Worm (Caenorhabditis elegans) whole organism, early embryonic: Measurements from ENCODE around the gene F38A5.22.

Source experiments
- B0310.2 ChIP-seq: sonication (generic microtip); optimal IDR thresholded peaks from 2 replicates; lab custom pipeline; 2016; ENCODE audit warnings: mild to moderate bottlenecking, missing genetic modification characterization, missing compliant biosample characterization
- F13C5.2 ChIP-seq: sonication (generic microtip); optimal IDR thresholded peaks from 2 replicates; lab custom pipeline; 2017; ENCODE audit warnings: mild to moderate bottlenecking, missing genetic modification characterization, inconsistent platforms, missing compliant biosample characterization
- aly-1 ChIP-seq: sonication (generic microtip); optimal IDR thresholded peaks from 2 replicates; lab custom pipeline; 2016; ENCODE audit warnings: missing genetic modification characterization, missing compliant biosample characterization
- ama-1 ChIP-seq: fragments of 150-350 bp; optimal IDR thresholded peaks from 2 replicates; lab custom pipeline; 2014
- ceh-13 ChIP-seq: fragments of 200-800 bp; sonication (Bioruptor generic); optimal IDR thresholded peaks from 2 replicates; lab custom pipeline; 2018; ENCODE audit warnings: mild to moderate bottlenecking, missing genetic modification characterization, missing compliant biosample characterization
- ceh-36 ChIP-seq: sonication (generic microtip); optimal IDR thresholded peaks from 2 replicates; lab custom pipeline; 2016; ENCODE audit warnings: missing genetic modification characterization, inconsistent platforms, missing compliant biosample characterization
- ets-7 ChIP-seq: sonication (generic microtip); optimal IDR thresholded peaks from 2 replicates; lab custom pipeline; 2016; ENCODE audit warnings: missing genotype, missing genetic modification characterization, missing compliant biosample characterization
- flt-1 ChIP-seq: fragments of 200-800 bp; sonication (Bioruptor generic); IDR thresholded peaks from 2 replicates; pipeline ENCODE4 v1.3.6; 2022; ENCODE audit warnings: missing genetic modification characterization, missing compliant biosample characterization
- hmbx-1 ChIP-seq: sonication (generic microtip); optimal IDR thresholded peaks from 2 replicates; lab custom pipeline; 2016; ENCODE audit warnings: mild to moderate bottlenecking, missing genetic modification characterization, missing compliant biosample characterization
- hmg-4 ChIP-seq: fragments of 200-800 bp; sonication (Bioruptor generic); optimal IDR thresholded peaks from 2 replicates; lab custom pipeline; 2018; ENCODE audit warnings: mild to moderate bottlenecking, missing genetic modification characterization, missing compliant biosample characterization
- hnd-1 ChIP-seq: sonication (generic microtip); optimal IDR thresholded peaks from 2 replicates; lab custom pipeline; 2016; ENCODE audit warnings: missing genetic modification characterization, missing compliant biosample characterization
- pes-1 ChIP-seq: fragments of 200-800 bp; sonication (Bioruptor generic); IDR thresholded peaks from 2 replicates; pipeline ENCODE4 v1.3.6; 2022; ENCODE audit warnings: missing genetic modification reagents, missing genetic modification characterization, missing compliant biosample characterization
- scrt-1 ChIP-seq: fragments of 200-800 bp; sonication (Bioruptor generic); IDR thresholded peaks from 2 replicates; pipeline ENCODE4 v1.3.6; 2022; ENCODE audit warnings: missing genetic modification characterization, missing compliant biosample characterization
- sea-1 ChIP-seq: fragments of 200-800 bp; sonication (Bioruptor generic); conservative IDR thresholded peaks from 2 replicates; pipeline ENCODE4 v1.3.6; 2022; ENCODE audit warnings: missing genetic modification characterization, missing compliant biosample characterization
- tbx-11 ChIP-seq: fragments of 200-800 bp; sonication (Bioruptor generic); IDR thresholded peaks from 2 replicates; pipeline ENCODE4 v1.3.6; 2022; ENCODE audit warnings: missing genetic modification characterization, missing compliant biosample characterization
- tbx-37 ChIP-seq: fragments of 200-800 bp; sonication (Bioruptor generic); conservative IDR thresholded peaks from 2 replicates; pipeline ENCODE4 v1.3.6; 2022; ENCODE audit warnings: missing genetic modification reagents, missing genetic modification characterization, missing compliant biosample characterization
- tra-4 ChIP-seq: sonication (generic microtip); optimal IDR thresholded peaks from 2 replicates; lab custom pipeline; 2017; ENCODE audit warnings: missing genetic modification characterization, missing compliant biosample characterization

The F38A5.22 gene

DNA sequence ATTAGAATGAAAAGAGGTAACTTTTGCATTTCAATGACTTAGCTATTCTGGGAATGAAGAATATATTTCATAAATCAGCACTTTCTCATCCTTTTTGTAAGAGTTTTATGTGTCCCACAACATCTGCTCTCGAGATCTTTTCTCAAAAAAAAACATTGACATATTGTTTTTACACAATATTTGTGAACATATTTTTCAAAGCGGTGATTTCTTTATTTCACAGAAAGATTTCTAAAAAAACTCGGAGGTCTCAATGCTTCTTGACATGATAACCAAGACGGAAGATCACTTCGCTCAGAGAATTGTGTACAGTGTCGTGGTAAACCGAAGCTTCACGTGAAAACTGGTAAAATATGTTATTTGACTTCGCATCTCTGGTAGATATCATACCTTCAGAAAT lies at the start of gene F38A5.22:
F38A5.22 (minus strand) TSS at position 29 of the 400 bp plus-strand sequence.
- no peak for TF ChIP-seq tbx-37 (GFP tag; lab: Robert Waterston, UW)
- no peak for TF ChIP-seq F13C5.2 (tag; lab: Kevin White, UChicago)
- TF ChIP-seq flt-1, result no peak
- no peak for TF ChIP-seq ceh-13 (GFP tag; lab: Kevin White, UChicago)
- TF ChIP-seq B0310.2, result no peak

- TF ChIP-seq ets-7 (tag; lab: Kevin White, UChicago) (no peak), hnd-1 (tag; lab: Kevin White, UChicago) (no peak), flt-1 (no peak), F13C5.2 (tag; lab: Kevin White, UChicago) (no peak), B0310.2 (no peak), tra-4 (tag; lab: Kevin White, UChicago) (no peak), tbx-37 (GFP tag; lab: Robert Waterston, UW) (no peak), ceh-36 (no peak), sea-1 (GFP tag; lab: Robert Waterston, UW) (no peak), ceh-13 (GFP tag; lab: Kevin White, UChicago) (no peak), hmbx-1 (no peak), aly-1 (no peak), scrt-1 (GFP tag; lab: Robert Waterston, UW) (no peak), pes-1 (GFP tag; lab: Robert Waterston, UW) (no peak), ama-1 (lab: Kevin White, UChicago) (no peak)
These were observed 44.1 kb upstream of the F38A5.22 start, which contains the start of gene C01B10.6 for ce11 chrIV:6639880-6640279. TSS of gene C01B10.6 (plus strand) at chrIV:6640180.

ce11 chrIV:6638256-6638655 lies 42.5 kb upstream of the F38A5.22 start, which contains the start of gene C01B10.7:
TSS of gene C01B10.7 (plus strand) at chrIV:6638556.
- TF ChIP-seq ama-1 (lab: Kevin White, UChicago), result no peak
- TF ChIP-seq B0310.2, result no peak
- TF ChIP-seq ets-7 (tag; lab: Kevin White, UChicago), result no peak
- no peak for TF ChIP-seq ceh-36
- no peak for TF ChIP-seq F13C5.2 (tag; lab: Kevin White, UChicago)
- no peak for TF ChIP-seq hmbx-1
- no peak for TF ChIP-seq hnd-1 (tag; lab: Kevin White, UChicago)
- TF ChIP-seq pes-1 (GFP tag; lab: Robert Waterston, UW), result no peak

DNA sequence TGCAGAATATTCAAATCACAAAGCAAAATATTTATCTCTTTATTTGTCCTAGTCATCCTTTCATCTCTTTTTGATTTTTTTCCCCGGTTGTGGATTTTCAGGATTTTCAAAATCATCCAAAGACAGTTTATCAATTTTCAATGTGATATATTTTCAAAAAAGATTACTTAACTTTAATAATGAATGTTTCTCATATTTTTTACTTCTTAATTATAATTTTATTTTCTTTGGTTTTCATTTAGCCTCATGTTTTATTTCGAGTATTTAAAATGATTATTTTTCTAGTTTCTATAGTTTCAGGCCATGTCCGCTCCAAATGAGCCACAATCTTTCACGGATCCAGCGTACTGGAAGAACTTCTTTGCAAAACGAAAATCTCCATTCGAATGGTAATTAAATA lies 39.0 kb upstream of the F38A5.22 start, which contains the start of gene metl-13:
metl-13 (plus strand) TSS at position 301 of the 400 bp plus-strand sequence.
- no peak for TF ChIP-seq F13C5.2 (tag; lab: Kevin White, UChicago)
- TF ChIP-seq scrt-1 (GFP tag; lab: Robert Waterston, UW), result no peak
- no peak for TF ChIP-seq tbx-37 (GFP tag; lab: Robert Waterston, UW)
- TF ChIP-seq ceh-36, result no peak
- TF ChIP-seq hmg-4 (GFP tag; lab: Kevin White, UChicago), result no peak
- no peak for TF ChIP-seq pes-1 (GFP tag; lab: Robert Waterston, UW)

ce11 chrIV:6631704-6632272 lies 36.0 kb upstream of the F38A5.22 start, which contains the start of the genes cest-5.1 and C01B10.9:
TSS of gene cest-5.1 (minus strand) at chrIV:6631754.
TSS of gene C01B10.9 (plus strand) at chrIV:6632222.
- no peak for TF ChIP-seq aly-1
- no peak for TF ChIP-seq tra-4 (tag; lab: Kevin White, UChicago)
- TF ChIP-seq tbx-37 (GFP tag; lab: Robert Waterston, UW), result peak; percentile 71
- TF ChIP-seq ceh-13 (GFP tag; lab: Kevin White, UChicago), result no peak
- TF ChIP-seq flt-1, result no peak
- peak; percentile 26 for TF ChIP-seq F13C5.2 (tag; lab: Kevin White, UChicago)
- no peak for TF ChIP-seq hmg-4 (GFP tag; lab: Kevin White, UChicago)
- TF ChIP-seq tbx-11 (GFP tag; lab: Robert Waterston, UW), result no peak
- TF ChIP-seq scrt-1 (GFP tag; lab: Robert Waterston, UW), result no peak
- TF ChIP-seq hnd-1 (tag; lab: Kevin White, UChicago), result no peak
- no peak for TF ChIP-seq hmbx-1
- TF ChIP-seq ama-1 (lab: Kevin White, UChicago), result no peak
- TF ChIP-seq ceh-36, result no peak
- TF ChIP-seq sea-1 (GFP tag; lab: Robert Waterston, UW), result no peak
- no peak for TF ChIP-seq ets-7 (tag; lab: Kevin White, UChicago)

DNA sequence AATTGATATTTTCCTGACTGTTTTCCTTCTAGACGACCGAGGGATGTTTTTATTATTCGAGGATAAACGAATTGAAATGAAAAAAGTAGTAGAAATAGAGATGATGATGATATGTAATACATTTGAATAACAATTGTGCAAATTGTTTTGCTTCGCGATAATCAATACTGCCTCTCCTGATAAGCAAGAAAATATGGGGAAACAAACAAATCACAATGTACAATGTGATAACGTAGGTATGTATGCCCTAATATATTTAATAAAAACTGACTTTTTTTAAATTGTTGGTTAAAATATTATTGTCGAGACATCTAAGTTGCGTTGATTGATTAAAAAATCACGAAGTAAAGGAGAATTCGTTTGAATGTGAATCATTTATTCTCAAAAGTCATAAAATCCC lies 32.1 kb upstream of the F38A5.22 start, which contains the start of gene cest-5.2:
cest-5.2 (minus strand) TSS at position 128 of the 400 bp plus-strand sequence.
- no peak for TF ChIP-seq hnd-1 (tag; lab: Kevin White, UChicago)
- no peak for TF ChIP-seq ceh-36

ce11 chrIV:6623390-6623789 lies 27.6 kb upstream of the F38A5.22 start, which contains the start of gene C01B10.44:
TSS of gene C01B10.44 (plus strand) at chrIV:6623690.
- TF ChIP-seq tbx-11 (GFP tag; lab: Robert Waterston, UW) (no peak), tbx-37 (GFP tag; lab: Robert Waterston, UW) (no peak), B0310.2 (no peak), aly-1 (no peak), pes-1 (GFP tag; lab: Robert Waterston, UW) (no peak), ceh-13 (GFP tag; lab: Kevin White, UChicago) (no peak), F13C5.2 (tag; lab: Kevin White, UChicago) (no peak)

ce11 chrIV:6622142-6622541 lies 26.4 kb upstream of the F38A5.22 start:
- no peak for TF ChIP-seq tbx-37 (GFP tag; lab: Robert Waterston, UW)
